Worm (Caenorhabditis elegans): Measurements from ENCODE around the gene Y71H2AM.25.

DNA sequence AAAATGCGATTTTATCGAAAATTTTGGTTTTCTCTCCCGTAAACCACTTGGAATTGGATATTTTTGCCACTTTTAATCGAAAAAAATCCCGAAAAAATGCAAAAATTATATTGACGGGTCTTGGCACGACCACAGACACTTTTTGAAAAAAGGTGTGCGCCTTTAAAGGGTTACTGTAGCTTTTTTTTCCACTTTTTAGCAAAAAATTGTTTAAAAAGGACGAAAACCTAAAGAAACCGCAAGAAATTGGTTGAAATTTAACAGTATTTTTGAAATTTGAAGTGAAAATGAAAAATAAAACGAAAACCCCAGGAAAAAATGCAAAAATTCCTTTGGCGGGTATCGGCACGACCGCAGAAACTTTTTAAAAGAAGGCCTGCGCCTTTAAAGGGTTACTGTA lies 20.4 kb upstream of the Y71H2AM.25 start:
- TF ChIP-seq ama-1 (optimal IDR thresholded peaks at IDR 0.05) (no peak), nhr-12 (tag; optimal IDR thresholded peaks at IDR 0.05) (no peak), ztf-11 (tag; optimal IDR thresholded peaks at IDR 0.05) (no peak), skn-1 (tag; optimal IDR thresholded peaks at IDR 0.05) (no peak), blmp-1 (tag; optimal IDR thresholded peaks at IDR 0.05; ENCODE audit: insufficient read depth) (no peak), lin-13 (GFP tag; optimal IDR thresholded peaks at IDR 0.05) (no peak), nhr-11 (tag; optimal IDR thresholded peaks at IDR 0.05) (no peak), unc-39 (tag; optimal IDR thresholded peaks at IDR 0.05) (no peak), unc-62 (GFP tag; optimal IDR thresholded peaks at IDR 0.05) (no peak), mbf-1 (tag; optimal IDR thresholded peaks at IDR 0.05) (no peak), zag-1 (tag; optimal IDR thresholded peaks at IDR 0.05) (no peak), dmd-4 (tag; optimal IDR thresholded peaks at IDR 0.05) (no peak), lsy-2 (tag; optimal IDR thresholded peaks at IDR 0.05) (no peak), fos-1 (tag; optimal IDR thresholded peaks at IDR 0.05) (no peak)

Data from whole organism, L2 larva.